Fruit fly (Drosophila melanogaster): ENCODE data around the gene CG13245.

CG13245 gene

DNA sequence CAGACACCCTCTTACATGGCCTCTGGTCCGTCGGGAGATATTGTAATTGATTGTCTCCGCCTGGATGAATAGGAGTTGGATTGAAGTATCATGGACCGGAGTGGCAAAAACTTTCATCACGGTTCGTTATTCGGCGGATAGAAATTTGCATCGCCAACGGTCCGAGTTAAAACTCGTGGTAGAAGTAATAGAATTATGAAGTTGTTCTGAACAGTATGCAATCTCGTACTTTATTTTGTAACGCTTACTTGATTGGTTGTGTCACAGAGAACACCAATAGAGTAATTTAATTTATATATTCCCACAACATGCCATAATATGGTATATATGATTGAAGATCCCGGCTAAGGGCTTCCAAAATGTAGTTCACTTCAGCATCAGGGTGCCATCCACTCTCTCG lies at the start of gene CG13245, which contains the start of gene CG43816:
Gene CG13245 (plus strand): TSS at position 301 of the 400 bp plus-strand sequence.
Gene CG43816 (plus strand): TSS at position 301 of the 400 bp plus-strand sequence.
- TF ChIP-seq CG12942 (GFP tag; optimal IDR thresholded peaks at IDR 0.05) (no peak), pan (optimal IDR thresholded peaks at IDR 0.05) (no peak), pan (GFP tag; optimal IDR thresholded peaks at IDR 0.05 in 1 of 2, IDR thresholded peaks at IDR 0.05 in 1 of 2) (no peak), tx (GFP tag; optimal IDR thresholded peaks at IDR 0.05) (no peak), CG3838 (GFP tag; optimal IDR thresholded peaks at IDR 0.05) (no peak), CG14050 (GFP tag; IDR thresholded peaks at IDR 0.05) (no peak), slp2 (GFP tag; optimal IDR thresholded peaks at IDR 0.05) (no peak), tin (GFP tag; optimal IDR thresholded peaks at IDR 0.05) (no peak), CG6854 (GFP tag; optimal IDR thresholded peaks at IDR 0.05) (no peak), CG2678 (tag; optimal IDR thresholded peaks at IDR 0.05) (no peak)

DNA sequence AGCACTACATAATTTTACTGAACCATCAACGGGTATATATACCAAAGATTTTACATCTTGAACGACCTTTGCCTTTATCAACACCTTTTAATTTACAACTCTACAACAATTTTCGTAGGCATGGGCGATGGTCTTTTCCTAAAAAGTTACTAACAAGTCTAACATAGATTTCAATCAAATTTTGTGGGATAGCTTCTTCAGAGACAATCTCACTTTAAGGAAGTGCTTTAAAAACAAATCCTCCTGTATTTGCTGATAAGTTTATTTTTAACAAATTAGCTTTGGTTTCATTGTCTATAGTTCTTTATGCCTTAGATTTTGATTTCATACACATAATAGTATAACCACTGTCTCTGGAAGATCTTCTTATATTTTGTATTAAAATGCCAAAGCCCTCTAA lies 46.6 kb upstream of the CG13245 start, which contains the start of gene CG18063:
Gene CG18063 (plus strand): TSS at position 301 of the 400 bp plus-strand sequence.
- TF ChIP-seq CG15269 (tag; optimal IDR thresholded peaks at IDR 0.05) = no peak
- TF ChIP-seq CG12155 (GFP tag; optimal IDR thresholded peaks at IDR 0.05) = no peak
- TF ChIP-seq h (optimal IDR thresholded peaks at IDR 0.05) = no peak
- no peak for TF ChIP-seq usp (GFP tag; optimal IDR thresholded peaks at IDR 0.05)
- no peak for TF ChIP-seq sima (GFP tag; optimal IDR thresholded peaks at IDR 0.05)
- no peak for TF ChIP-seq CG8944 (GFP tag; optimal IDR thresholded peaks at IDR 0.05)
- TF ChIP-seq gsb (GFP tag; IDR thresholded peaks at IDR 0.05) = no peak
- no peak for TF ChIP-seq NC2α (GFP tag; optimal IDR thresholded peaks at IDR 0.05)
- no peak for TF ChIP-seq sim (GFP tag; IDR thresholded peaks at IDR 0.05)
- TF ChIP-seq unpg (GFP tag; optimal IDR thresholded peaks at IDR 0.05) = no peak
- TF ChIP-seq CG17328 (GFP tag; IDR thresholded peaks at IDR 0.05) = no peak
- TF ChIP-seq CG8388 (GFP tag; optimal IDR thresholded peaks at IDR 0.05) = no peak
- no peak for TF ChIP-seq Bgb (GFP tag; IDR thresholded peaks at IDR 0.05; ENCODE audit: partially characterized antibody)
- TF ChIP-seq CG5953 (GFP tag; IDR thresholded peaks at IDR 0.05) = no peak

DNA sequence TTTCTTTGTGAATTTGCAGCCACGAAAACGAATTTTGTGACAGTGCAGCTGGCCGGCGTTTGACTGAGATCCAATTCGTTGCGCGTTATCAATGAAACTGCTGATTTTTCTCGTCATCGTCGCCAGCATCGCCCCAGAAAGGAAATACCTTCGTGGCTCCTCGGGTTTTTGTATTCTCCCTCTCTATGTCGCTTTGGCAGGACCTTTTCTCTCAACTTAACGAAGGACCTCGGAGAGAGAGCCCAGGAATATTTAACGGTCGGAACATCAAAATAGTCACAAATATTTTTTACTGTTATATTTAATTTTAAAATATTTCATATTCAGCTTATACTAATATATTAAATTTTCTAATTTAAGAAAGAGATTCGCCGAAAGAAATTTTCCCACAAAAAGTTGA lies 41.8 kb upstream of the CG13245 start, which contains the start of gene beat-Ib:
Gene beat-Ib (minus strand): TSS at position 101 of the 400 bp plus-strand sequence.
- TF ChIP-seq CG1832 (GFP tag; optimal IDR thresholded peaks at IDR 0.05) (no peak), exex (tag; optimal IDR thresholded peaks at IDR 0.05) (no peak), Deaf1 (tag; optimal IDR thresholded peaks at IDR 0.05) (peak; percentile 88), Trl (optimal IDR thresholded peaks at IDR 0.05) (peak in 1 of 2 experiments; percentile 13), Trl (GFP tag; optimal IDR thresholded peaks at IDR 0.05) (no peak), Hr39 (optimal IDR thresholded peaks at IDR 0.05) (no peak)

DNA sequence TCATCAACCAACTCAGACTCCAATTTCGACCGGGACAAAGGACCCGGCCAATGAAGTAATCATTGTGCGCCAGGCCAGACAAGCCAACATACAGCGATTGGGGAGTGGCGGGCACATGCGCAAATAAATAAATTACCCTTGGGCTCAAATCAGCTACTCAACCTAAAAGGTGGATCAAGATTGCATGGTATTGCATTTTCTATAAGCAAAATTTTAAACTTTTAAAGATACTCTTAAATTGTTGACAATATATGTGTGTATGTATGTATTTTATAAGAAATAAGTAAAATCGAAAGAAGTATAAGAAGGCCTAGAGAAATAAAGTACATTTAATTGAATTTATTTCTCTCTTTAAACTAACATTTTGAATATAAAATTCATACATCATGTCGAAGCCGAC lies 24.9 kb upstream of the CG13245 start, which contains the start of gene CG10839:
Gene CG10839 (plus strand): TSS at position 301 of the 400 bp plus-strand sequence.
- peak; percentile 3 for TF ChIP-seq ewg (GFP tag; optimal IDR thresholded peaks at IDR 0.05)
- no peak for TF ChIP-seq Abd-B (GFP tag; optimal IDR thresholded peaks at IDR 0.05)

DNA sequence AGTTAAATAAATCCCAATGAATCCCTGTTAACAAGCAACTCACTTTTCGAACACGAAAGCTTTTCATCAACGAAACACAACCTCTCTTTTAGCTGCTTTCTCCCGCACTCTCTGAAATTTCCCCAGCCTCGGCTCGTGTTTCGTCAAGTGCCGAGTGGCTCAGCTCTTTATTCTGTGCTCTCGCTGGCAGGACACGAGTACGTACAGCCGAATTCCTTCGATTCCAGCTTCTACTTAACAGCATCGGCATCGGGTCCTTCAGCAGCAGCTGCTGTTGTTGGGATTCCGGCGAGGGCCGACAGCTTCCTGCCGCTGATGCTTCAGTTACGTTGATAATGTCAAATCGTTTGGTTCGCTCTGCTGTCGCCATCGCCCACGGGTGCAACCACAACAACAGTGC lies 3.9 kb upstream of the CG13245 start, which contains the start of gene beat-Ic:
Gene beat-Ic (plus strand): TSS at position 93 of the 400 bp plus-strand sequence.
- TF ChIP-seq CG13123 (GFP tag; optimal IDR thresholded peaks at IDR 0.05) (no peak), CG5180 (GFP tag; optimal IDR thresholded peaks at IDR 0.05) (peak; percentile 9), Deaf1 (tag; optimal IDR thresholded peaks at IDR 0.05) (peak; percentile 96), Trl (optimal IDR thresholded peaks at IDR 0.05) (peak; percentile 14 to 45), Trl (GFP tag; optimal IDR thresholded peaks at IDR 0.05) (no peak)
